Worm (Caenorhabditis elegans) whole organism, L3 larva: ENCODE results near the gene F35C11.6.
A peak's percentile ranks its signal among the peaks of the same experiment; 100 is the strongest.

Experiments used
- ama-1 ChIP-seq: fragments of 150-350 bp; optimal IDR thresholded peaks from 2 replicates; lab custom pipeline; 2018
- egl-27 ChIP-seq: sonication (generic microtip); optimal IDR thresholded peaks from 4 replicates; lab custom pipeline; 2017; ENCODE audit warnings: missing biosample characterization, missing genetic modification reagents, missing genetic modification characterization
- elt-1 ChIP-seq: fragments of 150-350 bp; optimal IDR thresholded peaks from 2 replicates; lab custom pipeline; 2014; ENCODE audit warnings: missing biosample characterization, missing genetic modification characterization
- fkh-10 ChIP-seq: sonication (generic microtip); optimal IDR thresholded peaks from 2 replicates; lab custom pipeline; 2017; ENCODE audit warnings: missing biosample characterization, missing genetic modification reagents, missing genetic modification characterization
- nhr-11 ChIP-seq: fragments of 150-350 bp; optimal IDR thresholded peaks from 2 replicates; lab custom pipeline; 2014; ENCODE audit warnings: missing biosample characterization, missing genetic modification characterization
- nhr-77 ChIP-seq: fragments of 150-350 bp; optimal IDR thresholded peaks from 2 replicates; lab custom pipeline; 2014; ENCODE audit warnings: missing biosample characterization, missing genetic modification characterization
- pha-4 ChIP-seq: fragments of 150-350 bp; optimal IDR thresholded peaks from 2 replicates; lab custom pipeline; 2014; ENCODE audit warnings: missing biosample characterization, missing genetic modification reagents, missing genetic modification characterization
- ztf-11 ChIP-seq: fragments of 150-350 bp; optimal IDR thresholded peaks from 2 replicates; lab custom pipeline; 2014; ENCODE audit warnings: missing biosample characterization, missing genetic modification characterization

ce11 chrII:8224623-8225022 lies 34.3 kb downstream of the F35C11.6 start:
- TF ChIP-seq nhr-11 (no peak), ztf-11 (tag; lab: Kevin White, UChicago) (no peak), fkh-10 (GFP tag; lab: Kevin White, UChicago) (no peak), pha-4 (tag; lab: Kevin White, UChicago) (no peak), elt-1 (peak; percentile 44), egl-27 (tag; lab: Kevin White, UChicago) (no peak), ama-1 (lab: Kevin White, UChicago) (no peak), nhr-77 (tag; lab: Kevin White, UChicago) (no peak)
